Fruit fly (Drosophila melanogaster): ENCODE results near the gene psh.

The psh gene

DNA sequence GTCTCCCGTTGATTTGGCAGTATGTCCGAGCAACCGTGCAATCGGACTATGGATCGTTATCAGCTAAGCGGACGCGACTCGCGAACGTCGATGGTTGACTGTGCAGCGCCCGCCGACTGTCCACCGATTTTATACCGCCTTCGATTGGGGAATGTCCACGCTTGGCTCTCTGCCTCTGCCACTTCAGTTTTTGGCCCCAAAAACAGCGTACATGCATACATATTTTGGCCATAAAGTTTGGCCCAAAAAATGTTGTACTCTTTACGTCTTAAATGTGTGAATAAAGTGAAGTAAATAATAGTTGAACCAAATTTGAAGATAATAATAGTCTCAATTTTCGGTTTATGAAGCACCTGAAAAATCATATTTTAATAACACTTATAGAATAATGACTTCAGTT lies 46.2 kb downstream of the psh start, which contains the start of gene CG32548:
Gene CG32548, minus strand, starts transcription at position 101 of the 400 bp plus-strand sequence.
- TF ChIP-seq CG13204 (GFP tag; optimal IDR thresholded peaks at IDR 0.05) (no peak), CG8159 (tag; optimal IDR thresholded peaks at IDR 0.05) (no peak), Ets98B (GFP tag; IDR thresholded peaks at IDR 0.05) (no peak), Snoo (tag; optimal IDR thresholded peaks at IDR 0.05) (no peak)

- TF ChIP-seq CG34367 (tag; optimal IDR thresholded peaks at IDR 0.05) (no peak), CG13204 (GFP tag; optimal IDR thresholded peaks at IDR 0.05) (no peak), Pif1B (GFP tag; optimal IDR thresholded peaks at IDR 0.05) (no peak), CG14655 (GFP tag; optimal IDR thresholded peaks at IDR 0.05) (no peak), D1 (tag; optimal IDR thresholded peaks at IDR 0.05) (no peak), rn (GFP tag; IDR thresholded peaks at IDR 0.05) (no peak), CG15710 (tag; optimal IDR thresholded peaks at IDR 0.05) (no peak), CG8159 (tag; optimal IDR thresholded peaks at IDR 0.05) (no peak), EcR (GFP tag; optimal IDR thresholded peaks at IDR 0.05) (no peak), gl (tag; optimal IDR thresholded peaks at IDR 0.05) (no peak), Ets98B (GFP tag; IDR thresholded peaks at IDR 0.05) (no peak), CG32121 (GFP tag; IDR thresholded peaks at IDR 0.05) (no peak), CG8301 (tag; optimal IDR thresholded peaks at IDR 0.05) (no peak), CG12605 (GFP tag; IDR thresholded peaks at IDR 0.05) (no peak), CG9948 (tag; optimal IDR thresholded peaks at IDR 0.05) (no peak), Pif1A (GFP tag; optimal IDR thresholded peaks at IDR 0.05) (no peak), fd96Ca (GFP tag; IDR thresholded peaks at IDR 0.05) (no peak)
Observed at dm6 chrX:18439367-18439766, 47.4 kb downstream of the psh start, which contains the start of gene CG43841. CG43841 (plus strand) TSS chrX:18439667.

DNA sequence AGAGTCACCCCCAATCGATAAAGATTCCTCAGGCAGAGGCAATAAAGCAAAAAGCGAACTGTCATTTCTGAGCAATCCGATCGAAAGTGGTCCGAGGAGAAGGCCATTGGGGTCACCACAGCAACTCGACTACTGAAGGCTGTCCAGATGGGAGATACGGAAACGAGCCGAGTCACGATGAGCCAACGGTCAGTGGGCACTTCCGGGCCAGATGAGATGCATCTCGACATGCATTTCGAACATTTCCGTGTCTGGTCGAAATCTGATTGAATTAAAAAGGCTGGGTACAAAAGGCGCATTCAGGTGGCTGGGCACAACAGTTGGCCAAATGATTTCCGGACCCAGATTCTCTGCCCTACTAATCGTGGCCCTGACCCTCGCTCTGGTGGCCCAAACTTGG lies 48.2 kb downstream of the psh start, which contains the start of gene CG32551:
Gene CG32551, plus strand, starts transcription at position 301 of the 400 bp plus-strand sequence.
- TF ChIP-seq rn (GFP tag; IDR thresholded peaks at IDR 0.05) (no peak), CG32121 (GFP tag; IDR thresholded peaks at IDR 0.05) (no peak), CG9948 (tag; optimal IDR thresholded peaks at IDR 0.05) (no peak), Ets98B (GFP tag; IDR thresholded peaks at IDR 0.05) (no peak), D1 (tag; optimal IDR thresholded peaks at IDR 0.05) (no peak), Pif1A (GFP tag; optimal IDR thresholded peaks at IDR 0.05) (no peak), gl (tag; optimal IDR thresholded peaks at IDR 0.05) (no peak), CG12605 (GFP tag; IDR thresholded peaks at IDR 0.05) (no peak), Snoo (tag; optimal IDR thresholded peaks at IDR 0.05) (no peak), CG15710 (tag; optimal IDR thresholded peaks at IDR 0.05) (no peak), fd96Ca (GFP tag; IDR thresholded peaks at IDR 0.05) (no peak), CG8301 (tag; optimal IDR thresholded peaks at IDR 0.05) (no peak), CG4496 (GFP tag; IDR thresholded peaks at IDR 0.05) (no peak)

DNA sequence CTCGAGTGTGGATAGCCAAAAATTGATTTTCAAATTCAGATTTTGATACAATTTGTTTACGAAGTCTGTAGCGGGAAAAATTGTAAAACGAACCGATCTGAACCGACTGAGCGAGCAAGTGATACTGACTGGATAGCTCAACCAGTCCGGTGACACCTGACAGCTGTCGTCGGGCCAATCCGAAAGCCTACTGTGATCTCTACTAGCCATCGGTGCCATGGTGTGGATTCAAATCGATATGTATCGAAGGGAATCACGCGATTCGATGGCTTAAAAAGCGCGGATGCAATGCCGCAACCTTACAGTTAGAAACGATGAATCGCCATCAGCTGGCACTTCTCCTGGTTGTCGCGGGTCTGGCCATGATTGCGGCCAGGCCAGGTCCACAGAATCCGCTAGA lies 49.5 kb downstream of the psh start, which contains the start of gene CG6290:
Gene CG6290, plus strand, starts transcription at position 301 of the 400 bp plus-strand sequence.
- no peak for TF ChIP-seq D1 (tag; optimal IDR thresholded peaks at IDR 0.05)
- no peak for TF ChIP-seq CG8301 (tag; optimal IDR thresholded peaks at IDR 0.05)
- no peak for TF ChIP-seq rn (GFP tag; IDR thresholded peaks at IDR 0.05)
- TF ChIP-seq CG34367 (tag; optimal IDR thresholded peaks at IDR 0.05) = no peak
- no peak for TF ChIP-seq EcR (GFP tag; optimal IDR thresholded peaks at IDR 0.05)
- no peak for TF ChIP-seq CG10348 (GFP tag; IDR thresholded peaks at IDR 0.05)
- TF ChIP-seq CG8159 (tag; optimal IDR thresholded peaks at IDR 0.05) = no peak
- TF ChIP-seq fd96Ca (GFP tag; IDR thresholded peaks at IDR 0.05) = no peak
- TF ChIP-seq CG17806 (tag; optimal IDR thresholded peaks at IDR 0.05) = no peak
- TF ChIP-seq CG14655 (GFP tag; optimal IDR thresholded peaks at IDR 0.05) = no peak
- TF ChIP-seq CG9948 (tag; optimal IDR thresholded peaks at IDR 0.05) = no peak
- no peak for TF ChIP-seq CG32121 (GFP tag; IDR thresholded peaks at IDR 0.05)
- no peak for TF ChIP-seq gl (tag; optimal IDR thresholded peaks at IDR 0.05)
- no peak for TF ChIP-seq Ets98B (GFP tag; IDR thresholded peaks at IDR 0.05)
- TF ChIP-seq CG13204 (GFP tag; optimal IDR thresholded peaks at IDR 0.05) = no peak
- no peak for TF ChIP-seq Pif1B (GFP tag; optimal IDR thresholded peaks at IDR 0.05)
- TF ChIP-seq CG15710 (tag; optimal IDR thresholded peaks at IDR 0.05) = no peak
- TF ChIP-seq CG4496 (GFP tag; IDR thresholded peaks at IDR 0.05) = no peak
- no peak for TF ChIP-seq Snoo (tag; optimal IDR thresholded peaks at IDR 0.05)

All from whole organism, pupa.